Fruit fly (Drosophila melanogaster): Measurements from ENCODE around the gene CG4325.

Gene CG4325

dm6 chrX:2083678-2084162 is 40.1 kb upstream of the CG4325 start (continued):
- TF ChIP-seq caup (GFP tag; optimal IDR thresholded peaks at IDR 0.05; ENCODE audit: severe bottlenecking) (peak; percentile 65), CG2116 (GFP tag; optimal IDR thresholded peaks at IDR 0.05) (peak; percentile 57), CG12769 (tag; optimal IDR thresholded peaks at IDR 0.05) (peak; percentile 92), CG15479 (GFP tag; optimal IDR thresholded peaks at IDR 0.05) (no peak), Oaz (GFP tag; IDR thresholded peaks at IDR 0.05) (peak; percentile 68; the same call in 1 of the 2 replicates), CG18599 (GFP tag; optimal IDR thresholded peaks at IDR 0.05) (peak; percentile 80), CG11504 (tag; optimal IDR thresholded peaks at IDR 0.05) (peak; percentile 79), sd (tag; optimal IDR thresholded peaks at IDR 0.05) (peak; percentile 53), Dref (GFP tag; IDR thresholded peaks at IDR 0.05) (no peak), abd-A (tag; optimal IDR thresholded peaks at IDR 0.05) (no peak), Deaf1 (tag; optimal IDR thresholded peaks at IDR 0.05) (peak; percentile 44), CG1529 (GFP tag; optimal IDR thresholded peaks at IDR 0.05) (peak; percentile 85), CG43689 (GFP tag; IDR thresholded peaks at IDR 0.05) (peak; percentile 71), ap (GFP tag; IDR thresholded peaks at IDR 0.05) (peak; percentile 82), sqz (GFP tag; optimal IDR thresholded peaks at IDR 0.05) (peak; percentile 17), Max (GFP tag; optimal IDR thresholded peaks at IDR 0.05) (peak; percentile 72), disco-r (GFP tag; optimal IDR thresholded peaks at IDR 0.05) (peak; percentile 67), Hmx (GFP tag; optimal IDR thresholded peaks at IDR 0.05) (no peak), CG18476 (GFP tag; optimal IDR thresholded peaks at IDR 0.05) (peak; percentile 45), Mad (GFP tag; optimal IDR thresholded peaks at IDR 0.05) (peak; percentile 65), Side (GFP tag; optimal IDR thresholded peaks at IDR 0.05) (peak; percentile 82), insv (GFP tag; optimal IDR thresholded peaks at IDR 0.05) (no peak), btn (GFP tag; optimal IDR thresholded peaks at IDR 0.05) (peak; percentile 83), hb (GFP tag; IDR thresholded peaks at IDR 0.05; ENCODE audit: partially characterized antibody) (no peak), CG3847 (GFP tag; IDR thresholded peaks at IDR 0.05) (peak; percentile 74), sr (GFP tag; IDR thresholded peaks at IDR 0.05) (peak; percentile 68), ewg (GFP tag; optimal IDR thresholded peaks at IDR 0.05) (peak; percentile 59), Asciz (GFP tag; optimal IDR thresholded peaks at IDR 0.05) (peak; percentile 48), klu (GFP tag; IDR thresholded peaks at IDR 0.05) (peak; percentile 63), CG7357 (GFP tag; IDR thresholded peaks at IDR 0.05) (peak; percentile 76), CG4282 (GFP tag; optimal IDR thresholded peaks at IDR 0.05) (peak; percentile 27), CG14050 (GFP tag; IDR thresholded peaks at IDR 0.05) (peak; percentile 75), Rfx (GFP tag; IDR thresholded peaks at IDR 0.05) (peak; percentile 83), CG2875 (GFP tag; optimal IDR thresholded peaks at IDR 0.05) (peak; percentile 89), CG18262 (tag; optimal IDR thresholded peaks at IDR 0.05) (peak; percentile 83), seq (GFP tag; IDR thresholded peaks at IDR 0.05) (peak; percentile 92), Meics (GFP tag; optimal IDR thresholded peaks at IDR 0.05) (peak; percentile 68), CG2889 (GFP tag; IDR thresholded peaks at IDR 0.05) (peak; percentile 56; the same call in 1 of the 3 replicates), CG4404 (GFP tag; IDR thresholded peaks at IDR 0.05) (peak; percentile 67), dan (GFP tag; IDR thresholded peaks at IDR 0.05) (peak; percentile 42; the same call in 1 of the 2 replicates), zfh2 (GFP tag; optimal IDR thresholded peaks at IDR 0.05) (peak; percentile 44), CG8924 (tag; optimal IDR thresholded peaks at IDR 0.05) (peak; percentile 86), CG32767 (GFP tag; IDR thresholded peaks at IDR 0.05) (peak; percentile 78)
